Fruit fly (Drosophila melanogaster) whole organism, embryonic: ENCODE results near the gene CG9667.

ENCODE experiments used
- Asciz ChIP-seq: fragments of 200-800 bp; sonication (Bioruptor generic); optimal IDR thresholded peaks from 2 replicates; lab custom pipeline; 2017; ENCODE audit warnings: missing biosample characterization, mild to moderate bottlenecking, missing genetic modification characterization, missing genetic modification reagents
- CG10431 ChIP-seq: fragments of 200-800 bp; sonication (Bioruptor generic); optimal IDR thresholded peaks from 3 replicates; lab custom pipeline; 2018; ENCODE audit warnings: missing biosample characterization, mild to moderate bottlenecking, missing genetic modification characterization
- CG10565 ChIP-seq: fragments of 200-800 bp; sonication (Bioruptor generic); optimal IDR thresholded peaks from 3 replicates; lab custom pipeline; 2016; ENCODE audit warnings: missing biosample characterization, mild to moderate bottlenecking, missing genetic modification characterization
- CG17186 ChIP-seq: fragments of 200-800 bp; sonication (Bioruptor generic); optimal IDR thresholded peaks from 3 replicates; lab custom pipeline; 2017; ENCODE audit warnings: missing biosample characterization, missing genetic modification reagents, missing genetic modification characterization
- CG17912 ChIP-seq: fragments of 200-800 bp; sonication (Bioruptor generic); optimal IDR thresholded peaks from 2 replicates; lab custom pipeline; 2018; ENCODE audit warnings: missing biosample characterization, mild to moderate bottlenecking, missing genetic modification characterization
- CG18011 ChIP-seq: fragments of 200-800 bp; sonication (Bioruptor generic); optimal IDR thresholded peaks from 2 replicates; lab custom pipeline; 2017; ENCODE audit warnings: missing biosample characterization, missing genetic modification characterization, mild to moderate bottlenecking, moderate library complexity, missing genotype
- CG2199 ChIP-seq: fragments of 200-800 bp; sonication (Bioruptor generic); IDR thresholded peaks from 3 replicates; pipeline ENCODE4 v1.3.6; 2022; ENCODE audit warnings: missing biosample characterization, missing genetic modification characterization
- CG33213 ChIP-seq: fragments of 200-800 bp; sonication (Bioruptor generic); optimal IDR thresholded peaks from 3 replicates; lab custom pipeline; 2016; ENCODE audit warnings: missing biosample characterization, missing genetic modification characterization
- CG3407 ChIP-seq: fragments of 200-800 bp; sonication (Bioruptor generic); optimal IDR thresholded peaks from 2 replicates; lab custom pipeline; 2018; ENCODE audit warnings: missing biosample characterization, mild to moderate bottlenecking, missing genetic modification characterization
- CG34376 ChIP-seq: fragments of 200-800 bp; sonication (Bioruptor generic); optimal IDR thresholded peaks from 2 replicates; lab custom pipeline; 2018; ENCODE audit warnings: missing biosample characterization, mild to moderate bottlenecking, missing genetic modification characterization
- CG4282 ChIP-seq: fragments of 200-800 bp; sonication (Bioruptor generic); optimal IDR thresholded peaks from 2 replicates; lab custom pipeline; 2016; ENCODE audit warnings: missing biosample characterization, missing genetic modification characterization
- CG6813 ChIP-seq: fragments of 200-800 bp; sonication (Bioruptor generic); optimal IDR thresholded peaks from 2 replicates; lab custom pipeline; 2017; ENCODE audit warnings: missing biosample characterization, missing genetic modification characterization, mild to moderate bottlenecking, moderate library complexity, missing genetic modification reagents
- CG7745 ChIP-seq: fragments of 200-800 bp; sonication (Bioruptor generic); optimal IDR thresholded peaks from 2 replicates; lab custom pipeline; 2018; ENCODE audit warnings: missing biosample characterization, mild to moderate bottlenecking, missing genetic modification characterization, moderate library complexity
- CG8388 ChIP-seq: fragments of 200-800 bp; sonication (Bioruptor generic); optimal IDR thresholded peaks from 2 replicates; lab custom pipeline; 2019; ENCODE audit warnings: missing biosample characterization, mild to moderate bottlenecking, missing genetic modification characterization, moderate library complexity
- Camta ChIP-seq: fragments of 200-800 bp; sonication (Bioruptor generic); optimal IDR thresholded peaks from 2 replicates; lab custom pipeline; 2016; ENCODE audit warnings: missing biosample characterization, missing genetic modification characterization
- Dad ChIP-seq: fragments of 200-800 bp; sonication (Bioruptor generic); optimal IDR thresholded peaks from 3 replicates; lab custom pipeline; 2016; ENCODE audit warnings: missing biosample characterization, missing genetic modification characterization
- E2f2 ChIP-seq: fragments of 200-800 bp; sonication (Bioruptor generic); IDR thresholded peaks from 2 replicates; pipeline ENCODE4 v1.3.6; 2022; ENCODE audit warnings: missing biosample characterization, missing genetic modification characterization
- Gug ChIP-seq: fragments of 200-800 bp; sonication (Bioruptor generic); IDR thresholded peaks from 4 replicates; pipeline ENCODE4 v1.3.6; 2022; ENCODE audit warnings: missing biosample characterization, missing genetic modification characterization
- HLH4C ChIP-seq: fragments of 200-800 bp; sonication (Bioruptor generic); IDR thresholded peaks from 3 replicates; pipeline ENCODE4 v1.3.6; 2022; ENCODE audit warnings: missing biosample characterization, missing genetic modification characterization; ENCODE audit not compliant: partially characterized antibody
- Hmx ChIP-seq: fragments of 200-800 bp; sonication (Bioruptor generic); optimal IDR thresholded peaks from 2 replicates; lab custom pipeline; 2016; ENCODE audit warnings: missing biosample characterization, missing genetic modification characterization
- Hr78 ChIP-seq, 2 experiments: fragments of 200-800 bp in 1 of 2; fragments of >200 bp in 1 of 2; sonication (Bioruptor generic) in 1 of 2; optimal IDR thresholded peaks; 2 replicates each; lab custom pipeline; 2017 to 2019; ENCODE audit warnings: missing biosample characterization in 2 of 2, missing genetic modification characterization in 2 of 2, mild to moderate bottlenecking in 1 of 2, moderate library complexity in 1 of 2
- MESR4 ChIP-seq: fragments of 200-800 bp; sonication (Bioruptor generic); optimal IDR thresholded peaks from 2 replicates; lab custom pipeline; 2018; ENCODE audit warnings: missing biosample characterization, mild to moderate bottlenecking, missing genetic modification characterization, moderate library complexity
- Mad ChIP-seq: fragments of 200-800 bp; sonication (Bioruptor generic); optimal IDR thresholded peaks from 2 replicates; lab custom pipeline; 2016; ENCODE audit warnings: missing biosample characterization, missing genetic modification characterization
- Med ChIP-seq: fragments of 200-800 bp; sonication (Bioruptor generic); peaks from one replicate; lab custom pipeline; 2016; ENCODE audit warnings: missing biosample characterization, missing genetic modification characterization, mild to moderate bottlenecking, inconsistent platforms, moderate library complexity
- Meics ChIP-seq: fragments of 200-800 bp; sonication (Bioruptor generic); optimal IDR thresholded peaks from 2 replicates; lab custom pipeline; 2017; ENCODE audit warnings: missing biosample characterization, mild to moderate bottlenecking, missing genetic modification characterization
- Rx ChIP-seq: fragments of 200-800 bp; sonication (Bioruptor generic); IDR thresholded peaks from 2 replicates; pipeline ENCODE4 v1.3.6; 2022; ENCODE audit warnings: missing biosample characterization, missing genetic modification characterization
- Ssrp ChIP-seq: fragments of 200-800 bp; sonication (Bioruptor generic); optimal IDR thresholded peaks from 2 replicates; lab custom pipeline; 2018; ENCODE audit warnings: missing biosample characterization, mild to moderate bottlenecking, missing genetic modification characterization, moderate library complexity
- ab ChIP-seq: fragments of 200-800 bp; sonication (Bioruptor generic); optimal IDR thresholded peaks from 2 replicates; lab custom pipeline; 2016; ENCODE audit warnings: missing biosample characterization, missing genetic modification characterization
- chinmo ChIP-seq: fragments of 200-800 bp; sonication (Bioruptor generic); IDR thresholded peaks from 4 replicates; pipeline ENCODE4 v1.3.6; 2022; ENCODE audit warnings: missing biosample characterization, missing genetic modification characterization; ENCODE audit not compliant: partially characterized antibody
- ci ChIP-seq: fragments of 200-800 bp; sonication (Bioruptor generic); IDR thresholded peaks from 3 replicates; pipeline ENCODE4 v1.3.6; 2022; ENCODE audit warnings: missing biosample characterization, missing genetic modification characterization
- dmrt11E ChIP-seq: fragments of 200-800 bp; sonication (Bioruptor generic); optimal IDR thresholded peaks from 3 replicates; lab custom pipeline; 2018; ENCODE audit warnings: missing biosample characterization, mild to moderate bottlenecking, missing genetic modification characterization, moderate library complexity
- ems ChIP-seq: fragments of 200-800 bp; sonication (Bioruptor generic); optimal IDR thresholded peaks from 3 replicates; lab custom pipeline; 2016; ENCODE audit warnings: missing biosample characterization, missing genetic modification characterization
- eve ChIP-seq, 2 experiments: fragments of >200 bp; optimal IDR thresholded peaks; 2 replicates each; lab custom pipeline; 2017; ENCODE audit warnings: missing biosample characterization in 2 of 2, missing genetic modification characterization in 2 of 2
- exex ChIP-seq: fragments of 200-800 bp; sonication (Bioruptor generic); optimal IDR thresholded peaks from 4 replicates; lab custom pipeline; 2018; ENCODE audit warnings: missing biosample characterization, mild to moderate bottlenecking, missing genetic modification characterization, moderate library complexity
- gfzf ChIP-seq: fragments of 200-800 bp; sonication (Bioruptor generic); optimal IDR thresholded peaks from 2 replicates; lab custom pipeline; 2016; ENCODE audit warnings: missing biosample characterization, mild to moderate bottlenecking, missing genetic modification characterization, moderate library complexity
- grn ChIP-seq: fragments of 200-800 bp; sonication (Bioruptor generic); optimal IDR thresholded peaks from 3 replicates; lab custom pipeline; 2017; ENCODE audit warnings: missing biosample characterization, missing genetic modification characterization
- inv ChIP-seq: fragments of 200-800 bp; sonication (Bioruptor generic); IDR thresholded peaks from 2 replicates; pipeline ENCODE4 v1.3.6; 2022; ENCODE audit warnings: missing biosample characterization, missing genetic modification characterization; ENCODE audit not compliant: partially characterized antibody
- lab ChIP-seq: fragments of 200-800 bp; sonication (Bioruptor generic); optimal IDR thresholded peaks from 3 replicates; lab custom pipeline; 2017; ENCODE audit warnings: missing biosample characterization, missing genetic modification characterization, mild to moderate bottlenecking, moderate library complexity, missing genetic modification reagents
- luna ChIP-seq: fragments of 200-800 bp; sonication (Bioruptor generic); optimal IDR thresholded peaks from 2 replicates; lab custom pipeline; 2016; ENCODE audit warnings: missing biosample characterization, missing genetic modification characterization
- mirr ChIP-seq: fragments of 200-800 bp; sonication (Bioruptor generic); optimal IDR thresholded peaks from 3 replicates; lab custom pipeline; 2018; ENCODE audit warnings: missing biosample characterization, mild to moderate bottlenecking, missing genetic modification characterization
- pnt ChIP-seq: fragments of 200-800 bp; sonication (Bioruptor generic); optimal IDR thresholded peaks from 3 replicates; lab custom pipeline; 2016; ENCODE audit warnings: missing biosample characterization, missing genetic modification characterization
- slbo ChIP-seq: fragments of 200-800 bp; sonication (Bioruptor generic); IDR thresholded peaks from 2 replicates; pipeline ENCODE4 v1.3.6; 2022; ENCODE audit warnings: missing biosample characterization, missing genetic modification characterization
- slou ChIP-seq: fragments of 200-800 bp; sonication (Bioruptor generic); optimal IDR thresholded peaks from 3 replicates; lab custom pipeline; 2016; ENCODE audit warnings: missing biosample characterization, missing genetic modification characterization
- slp2 ChIP-seq: fragments of 200-800 bp; sonication (Bioruptor generic); optimal IDR thresholded peaks from 2 replicates; lab custom pipeline; 2016; ENCODE audit warnings: missing biosample characterization, missing genetic modification characterization
- so ChIP-seq: fragments of 200-800 bp; sonication (Bioruptor generic); IDR thresholded peaks from 3 replicates; pipeline ENCODE4 v1.3.6; 2022; ENCODE audit warnings: missing biosample characterization, missing genetic modification characterization
- vnd ChIP-seq: fragments of 200-800 bp; sonication (Bioruptor generic); IDR thresholded peaks from 3 replicates; pipeline ENCODE4 v1.3.6; 2022; ENCODE audit warnings: missing biosample characterization, missing genetic modification characterization; ENCODE audit not compliant: partially characterized antibody
- zf30C ChIP-seq: fragments of 200-800 bp; sonication (Bioruptor generic); optimal IDR thresholded peaks from 3 replicates; lab custom pipeline; 2018; ENCODE audit warnings: missing biosample characterization, mild to moderate bottlenecking, missing genetic modification characterization

The CG9667 gene

DNA sequence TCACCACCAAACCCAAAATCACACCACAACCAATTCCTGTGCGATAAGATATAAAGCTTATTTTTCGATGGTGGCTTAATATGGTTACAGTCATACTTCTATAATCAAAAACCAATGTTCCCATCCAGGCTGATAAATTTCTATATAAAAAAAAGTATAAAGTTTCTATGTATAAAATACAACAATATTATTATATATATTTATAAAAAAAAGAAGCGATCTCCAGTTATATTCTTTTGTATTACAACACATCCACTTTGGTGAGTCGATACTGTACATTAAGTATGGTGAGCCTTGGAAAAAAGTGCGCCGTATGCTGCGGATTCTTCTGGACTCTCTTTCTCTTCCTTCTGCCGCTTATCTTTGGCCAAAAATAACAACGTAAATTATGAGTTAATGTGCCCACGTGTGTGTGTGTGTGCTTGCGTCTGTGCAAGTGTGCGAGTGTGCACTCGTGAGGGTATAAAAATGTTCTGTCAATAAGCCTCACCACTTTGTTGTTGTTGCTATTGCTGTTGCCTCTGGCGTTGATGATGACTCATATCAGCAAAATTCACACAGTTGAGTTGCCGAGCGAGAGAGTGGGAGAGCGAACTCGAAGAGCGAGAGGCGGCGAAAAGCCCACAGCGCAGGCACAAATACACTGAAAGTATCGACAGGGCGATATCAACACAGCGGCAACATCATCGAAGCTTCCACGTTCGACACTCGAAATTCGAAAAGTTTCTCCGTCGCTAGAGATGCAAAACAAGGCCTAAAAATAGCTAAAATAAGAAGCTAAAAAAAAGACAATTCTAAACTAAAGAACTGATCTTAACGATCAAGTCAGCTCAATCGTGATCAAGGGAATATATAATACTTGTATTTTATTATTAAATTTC, 6.5 kb downstream of the CG9667 start (continued):
- TF ChIP-seq vnd: no peak
- TF ChIP-seq CG8388 (GFP tag; lab: Kevin White, UChicago): peak; percentile 57
- TF ChIP-seq CG2199 (GFP tag; lab: Robert Waterston, UW): peak; percentile 79
- peak; percentile 90 for TF ChIP-seq slbo (GFP tag; lab: Robert Waterston, UW)
- TF ChIP-seq inv: no peak
- TF ChIP-seq pnt: no peak
- TF ChIP-seq CG17912 (GFP tag; lab: Kevin White, UChicago): peak; percentile 29
- no peak for TF ChIP-seq ab (GFP tag; lab: Kevin White, UChicago)
- no peak for TF ChIP-seq Mad (GFP tag; lab: Kevin White, UChicago)
- peak; percentile 5 for TF ChIP-seq CG10431 (GFP tag; lab: Kevin White, UChicago)
- no peak for TF ChIP-seq gfzf
- no peak; the same call in 2 of the 3 replicates for TF ChIP-seq so (GFP tag; lab: Robert Waterston, UW)
- TF ChIP-seq ems (GFP tag; lab: Kevin White, UChicago): no peak
- no peak for TF ChIP-seq Gug (GFP tag; lab: Robert Waterston, UW)
- TF ChIP-seq CG18011 (GFP tag; lab: Kevin White, UChicago): peak; percentile 3
- TF ChIP-seq lab (GFP tag; lab: Kevin White, UChicago): peak; percentile 77

DNA sequence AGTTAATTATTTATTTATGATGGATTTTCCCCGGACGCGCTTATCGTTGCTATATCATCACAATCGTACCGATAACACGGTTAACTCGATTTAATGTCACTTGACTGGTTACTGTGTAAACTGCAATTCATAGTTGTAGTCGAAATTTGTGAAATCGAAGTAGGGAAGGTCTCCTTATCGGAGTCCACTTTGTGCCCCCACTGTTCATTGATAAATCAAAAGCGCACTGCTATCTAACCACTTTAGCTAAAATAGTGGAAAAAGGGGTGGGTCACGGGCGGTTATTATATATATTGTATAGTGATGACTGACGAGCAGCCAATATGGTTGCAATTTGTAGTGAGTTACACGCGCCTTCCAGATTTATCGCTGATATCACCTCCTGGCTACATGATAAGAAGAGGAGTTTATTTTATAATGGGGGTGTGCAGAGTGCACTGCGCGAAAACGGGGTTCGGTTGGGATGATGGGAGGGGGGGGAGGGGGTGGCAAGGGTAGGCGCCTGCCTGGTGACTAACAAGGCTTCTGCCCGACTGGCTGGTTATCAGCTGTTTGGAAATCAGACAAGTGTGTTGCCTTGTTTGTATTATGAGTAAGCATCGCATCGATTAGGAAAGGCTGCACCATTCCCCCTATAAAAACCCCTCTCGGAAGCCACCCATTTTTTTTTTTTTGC, 7.2 kb downstream of the CG9667 start:
- TF ChIP-seq CG34376 (GFP tag; lab: Kevin White, UChicago): peak; percentile 68
- no peak for TF ChIP-seq CG33213 (GFP tag; lab: Kevin White, UChicago)
- no peak for TF ChIP-seq MESR4
- TF ChIP-seq Ssrp (tag; lab: Kevin White, UChicago): no peak
- no peak for TF ChIP-seq CG6813 (GFP tag; lab: Kevin White, UChicago)
- TF ChIP-seq CG3407 (GFP tag; lab: Kevin White, UChicago): no peak
- peak; percentile 94 for TF ChIP-seq mirr (GFP tag; lab: Kevin White, UChicago)
- peak; percentile 72; the same call in 1 of the 4 replicates for TF ChIP-seq chinmo (GFP tag; lab: Robert Waterston, UW)
- peak; percentile 21; the same call in 1 of the 2 replicates for TF ChIP-seq Rx (GFP tag; lab: Robert Waterston, UW)
- TF ChIP-seq CG17186 (GFP tag; lab: Kevin White, UChicago): no peak
- TF ChIP-seq ci (GFP tag; lab: Robert Waterston, UW): no peak
- TF ChIP-seq Meics (GFP tag; lab: Kevin White, UChicago): no peak
- TF ChIP-seq CG10565 (GFP tag; lab: Kevin White, UChicago): no peak
- TF ChIP-seq eve (GFP tag; optimal IDR thresholded peaks at IDR 0.05; lab: Kevin White, UChicago): no peak
- peak; percentile 65 for TF ChIP-seq zf30C (GFP tag; lab: Kevin White, UChicago)
- TF ChIP-seq Asciz: no peak
- TF ChIP-seq HLH4C: no peak
- TF ChIP-seq Hmx (GFP tag; lab: Kevin White, UChicago): no peak
- peak; percentile 98 for TF ChIP-seq exex (tag; lab: Kevin White, UChicago)
- TF ChIP-seq E2f2 (GFP tag; lab: Robert Waterston, UW): no peak
- no peak for TF ChIP-seq CG10431 (GFP tag; lab: Kevin White, UChicago)
- TF ChIP-seq slp2: no peak
- no peak for TF ChIP-seq CG4282 (GFP tag; lab: Kevin White, UChicago)
- TF ChIP-seq slou (GFP tag; lab: Kevin White, UChicago): no peak
- TF ChIP-seq Dad: no peak
- no peak for TF ChIP-seq luna (GFP tag; lab: Kevin White, UChicago)
- no peak for TF ChIP-seq CG7745 (tag; lab: Kevin White, UChicago)
- TF ChIP-seq grn (GFP tag; lab: Kevin White, UChicago): peak; percentile 98
- TF ChIP-seq Med (GFP tag; lab: Kevin White, UChicago): peak; percentile 66
- TF ChIP-seq dmrt11E (tag; lab: Kevin White, UChicago): no peak
- TF ChIP-seq Hr78 (GFP tag; optimal IDR thresholded peaks at IDR 0.05; lab: Kevin White, UChicago): no peak
- TF ChIP-seq Camta: no peak
